Fruit fly (Drosophila melanogaster) whole organism, prepupa: Measurements from ENCODE around the gene CG12945.

ENCODE experiments used
- CG10631 ChIP-seq: fragments of 200-800 bp; sonication (Bioruptor generic); optimal IDR thresholded peaks from 2 replicates; lab custom pipeline; 2016; ENCODE audit warnings: missing biosample characterization, missing genetic modification characterization
- CG11294 ChIP-seq: fragments of 200-800 bp; sonication (Bioruptor generic); IDR thresholded peaks from 2 replicates; pipeline ENCODE4 v1.3.6; 2022; ENCODE audit warnings: missing biosample characterization, missing genetic modification characterization
- CG11762 ChIP-seq: fragments of 200-800 bp; sonication (Bioruptor generic); optimal IDR thresholded peaks from 3 replicates; lab custom pipeline; 2016; ENCODE audit warnings: missing biosample characterization, missing genetic modification characterization; ENCODE audit not compliant: insufficient read depth
- CG15336 ChIP-seq: fragments of 200-800 bp; sonication (Bioruptor generic); IDR thresholded peaks from 2 replicates; pipeline ENCODE4 v1.3.6; 2022; ENCODE audit warnings: missing biosample characterization, missing genetic modification characterization
- CG1621 ChIP-seq: fragments of 200-800 bp; sonication (Bioruptor generic); optimal IDR thresholded peaks from 3 replicates; lab custom pipeline; 2018; ENCODE audit warnings: missing biosample characterization, mild to moderate bottlenecking, missing genetic modification characterization
- CG16779 ChIP-seq: fragments of 200-800 bp; sonication (Bioruptor generic); optimal IDR thresholded peaks from 3 replicates; lab custom pipeline; 2017; ENCODE audit warnings: missing biosample characterization, mild to moderate bottlenecking, missing genetic modification characterization
- CG3032 ChIP-seq: fragments of 200-800 bp; optimal IDR thresholded peaks from 2 replicates; lab custom pipeline; 2019; ENCODE audit warnings: missing biosample characterization, mild to moderate bottlenecking, missing genetic modification characterization, moderate library complexity
- CG31627 ChIP-seq: fragments of 200-800 bp; sonication (Bioruptor generic); optimal IDR thresholded peaks from 3 replicates; lab custom pipeline; 2016; ENCODE audit warnings: missing biosample characterization, missing genetic modification characterization
- CG32006 ChIP-seq: fragments of 200-800 bp; sonication (Bioruptor generic); optimal IDR thresholded peaks from 3 replicates; lab custom pipeline; 2017; ENCODE audit warnings: missing biosample characterization, mild to moderate bottlenecking, missing genetic modification characterization
- CG4318 ChIP-seq: fragments of 200-800 bp; sonication (Bioruptor generic); optimal IDR thresholded peaks from 3 replicates; lab custom pipeline; 2017; ENCODE audit warnings: missing biosample characterization, mild to moderate bottlenecking, missing genetic modification characterization
- CG6163 ChIP-seq: fragments of 200-800 bp; sonication (Bioruptor generic); IDR thresholded peaks from 3 replicates; pipeline ENCODE4 v1.3.6; 2022; ENCODE audit warnings: missing biosample characterization, missing genetic modification characterization
- CG6276 ChIP-seq: fragments of 200-800 bp; sonication (Bioruptor generic); optimal IDR thresholded peaks from 2 replicates; lab custom pipeline; 2017; ENCODE audit warnings: missing biosample characterization, mild to moderate bottlenecking, missing genetic modification characterization
- CG6808 ChIP-seq: fragments of 200-800 bp; sonication (Bioruptor generic); optimal IDR thresholded peaks from 3 replicates; lab custom pipeline; 2017; ENCODE audit warnings: missing biosample characterization, missing genetic modification characterization, mild to moderate bottlenecking, moderate library complexity, missing genetic modification reagents
- CG7368 ChIP-seq: fragments of 200-800 bp; sonication (Bioruptor generic); optimal IDR thresholded peaks from 3 replicates; lab custom pipeline; 2016; ENCODE audit warnings: missing biosample characterization, missing genetic modification characterization
- CG8632 ChIP-seq: fragments of 200-800 bp; sonication (Bioruptor generic); optimal IDR thresholded peaks from 3 replicates; lab custom pipeline; 2016; ENCODE audit warnings: missing biosample characterization, missing genetic modification characterization
- Eip78C ChIP-seq: fragments of 200-800 bp; sonication (Bioruptor generic); peaks from one replicate; lab custom pipeline; 2016; ENCODE audit warnings: missing biosample characterization, missing genetic modification characterization
- Eip93F ChIP-seq: fragments of 200-800 bp; sonication (Bioruptor generic); optimal IDR thresholded peaks from 2 replicates; lab custom pipeline; 2016; ENCODE audit warnings: missing biosample characterization, mild to moderate bottlenecking, missing genetic modification characterization
- Ets21C ChIP-seq: fragments of 200-800 bp; sonication (Bioruptor generic); optimal IDR thresholded peaks from 3 replicates; lab custom pipeline; 2016; ENCODE audit warnings: missing biosample characterization, missing genetic modification characterization
- Ets96B ChIP-seq: fragments of 200-800 bp; optimal IDR thresholded peaks from 2 replicates; lab custom pipeline; 2019; ENCODE audit warnings: missing biosample characterization, mild to moderate bottlenecking, missing genetic modification characterization, moderate library complexity
- Hr38 ChIP-seq: sonication (Bioruptor generic); optimal IDR thresholded peaks from 2 replicates; lab custom pipeline; 2016; ENCODE audit warnings: missing biosample characterization, missing genetic modification characterization
- Hr39 ChIP-seq: fragments of 200-800 bp; sonication (Bioruptor generic); optimal IDR thresholded peaks from 2 replicates; lab custom pipeline; 2016; ENCODE audit warnings: missing biosample characterization, missing genetic modification characterization
- Hr4 ChIP-seq: fragments of 200-800 bp; sonication (Bioruptor generic); optimal IDR thresholded peaks from 3 replicates; lab custom pipeline; 2016; ENCODE audit warnings: missing biosample characterization, missing genetic modification characterization
- Met ChIP-seq: fragments of 200-800 bp; sonication (Bioruptor generic); optimal IDR thresholded peaks from 3 replicates; lab custom pipeline; 2016; ENCODE audit warnings: missing biosample characterization, missing genetic modification characterization
- Smox ChIP-seq: fragments of 200-800 bp; sonication (Bioruptor generic); optimal IDR thresholded peaks from 3 replicates; lab custom pipeline; 2016; ENCODE audit warnings: missing biosample characterization, missing genetic modification characterization
- Sox102F ChIP-seq: fragments of 200-800 bp; sonication (Bioruptor generic); optimal IDR thresholded peaks from 2 replicates; lab custom pipeline; 2016; ENCODE audit warnings: missing biosample characterization, mild to moderate bottlenecking, missing genetic modification characterization
- Sox14 ChIP-seq: fragments of 200-800 bp; sonication (Bioruptor generic); optimal IDR thresholded peaks from 3 replicates; lab custom pipeline; 2016; ENCODE audit warnings: missing biosample characterization, missing genetic modification characterization
- acj6 ChIP-seq: fragments of 200-800 bp; sonication (Bioruptor generic); optimal IDR thresholded peaks from 3 replicates; lab custom pipeline; 2016; ENCODE audit warnings: missing biosample characterization, missing genetic modification characterization
- cyc ChIP-seq: fragments of 200-800 bp; sonication (Bioruptor generic); optimal IDR thresholded peaks from 3 replicates; lab custom pipeline; 2016; ENCODE audit warnings: missing biosample characterization, missing genetic modification characterization
- dac ChIP-seq: fragments of 200-800 bp; sonication (Bioruptor generic); optimal IDR thresholded peaks from 2 replicates; lab custom pipeline; 2017; ENCODE audit warnings: missing biosample characterization, mild to moderate bottlenecking, missing genetic modification characterization
- dsx ChIP-seq: fragments of 200-800 bp; optimal IDR thresholded peaks from 3 replicates; lab custom pipeline; 2019; ENCODE audit warnings: missing biosample characterization, mild to moderate bottlenecking, missing genetic modification characterization, moderate library complexity; ENCODE audit not compliant: poor library complexity, severe bottlenecking
- eg ChIP-seq: fragments of 200-800 bp; sonication (Bioruptor generic); IDR thresholded peaks from 3 replicates; pipeline ENCODE4 v1.3.6; 2022; ENCODE audit warnings: missing biosample characterization, missing genetic modification characterization
- esn ChIP-seq: fragments of 200-800 bp; sonication (Bioruptor generic); optimal IDR thresholded peaks from 2 replicates; lab custom pipeline; 2016; ENCODE audit warnings: missing biosample characterization, mild to moderate bottlenecking, missing genetic modification characterization, moderate library complexity
- fd59A ChIP-seq: fragments of 200-800 bp; sonication (Bioruptor generic); optimal IDR thresholded peaks from 2 replicates; lab custom pipeline; 2017; ENCODE audit warnings: missing biosample characterization, mild to moderate bottlenecking, missing genetic modification characterization, missing genetic modification reagents
- fd85E ChIP-seq: fragments of 200-800 bp; sonication (Bioruptor generic); optimal IDR thresholded peaks from 3 replicates; lab custom pipeline; 2016; ENCODE audit warnings: missing biosample characterization, missing genetic modification characterization
- fkh ChIP-seq: fragments of 200-800 bp; sonication (Bioruptor generic); optimal IDR thresholded peaks from 3 replicates; lab custom pipeline; 2017; ENCODE audit warnings: missing biosample characterization, mild to moderate bottlenecking, missing genetic modification characterization, moderate library complexity
- lz ChIP-seq: fragments of 200-800 bp; sonication (Bioruptor generic); optimal IDR thresholded peaks from 3 replicates; lab custom pipeline; 2016; ENCODE audit warnings: missing biosample characterization, missing genetic modification characterization
- pdm3 ChIP-seq: fragments of 200-800 bp; sonication (Bioruptor generic); optimal IDR thresholded peaks from 3 replicates; lab custom pipeline; 2016; ENCODE audit warnings: missing biosample characterization, missing genetic modification characterization
- salr ChIP-seq, 2 experiments: fragments of 200-800 bp; sonication (Bioruptor generic); optimal IDR thresholded peaks; 3 replicates each; lab custom pipeline; 2016 to 2018; ENCODE audit warnings: missing biosample characterization in 2 of 2, missing genetic modification characterization in 2 of 2, mild to moderate bottlenecking in 1 of 2
- spab ChIP-seq: fragments of 200-800 bp; sonication (Bioruptor generic); optimal IDR thresholded peaks from 2 replicates; lab custom pipeline; 2017; ENCODE audit warnings: missing biosample characterization, mild to moderate bottlenecking, missing genetic modification characterization, missing genetic modification reagents
- ss ChIP-seq, 2 experiments: fragments of 200-800 bp; sonication (Bioruptor generic); optimal IDR thresholded peaks; 2 replicates in 1 of 2; 3 replicates in 1 of 2; lab custom pipeline; 2017 to 2018; ENCODE audit warnings: mild to moderate bottlenecking in 2 of 2, missing biosample characterization in 2 of 2, missing genetic modification characterization in 2 of 2, moderate library complexity in 1 of 2
- svp ChIP-seq: fragments of 200-800 bp; sonication (Bioruptor generic); peaks from one replicate; lab custom pipeline; 2016; ENCODE audit warnings: missing biosample characterization, missing genetic modification characterization
- topi ChIP-seq: fragments of 200-800 bp; sonication (Bioruptor generic); optimal IDR thresholded peaks from 3 replicates; lab custom pipeline; 2016; ENCODE audit warnings: missing biosample characterization, missing genetic modification characterization
- vri ChIP-seq: fragments of 200-800 bp; sonication (Bioruptor generic); optimal IDR thresholded peaks from 3 replicates; lab custom pipeline; 2016; ENCODE audit warnings: missing biosample characterization, mild to moderate bottlenecking, missing genetic modification characterization

Gene CG12945

DNA sequence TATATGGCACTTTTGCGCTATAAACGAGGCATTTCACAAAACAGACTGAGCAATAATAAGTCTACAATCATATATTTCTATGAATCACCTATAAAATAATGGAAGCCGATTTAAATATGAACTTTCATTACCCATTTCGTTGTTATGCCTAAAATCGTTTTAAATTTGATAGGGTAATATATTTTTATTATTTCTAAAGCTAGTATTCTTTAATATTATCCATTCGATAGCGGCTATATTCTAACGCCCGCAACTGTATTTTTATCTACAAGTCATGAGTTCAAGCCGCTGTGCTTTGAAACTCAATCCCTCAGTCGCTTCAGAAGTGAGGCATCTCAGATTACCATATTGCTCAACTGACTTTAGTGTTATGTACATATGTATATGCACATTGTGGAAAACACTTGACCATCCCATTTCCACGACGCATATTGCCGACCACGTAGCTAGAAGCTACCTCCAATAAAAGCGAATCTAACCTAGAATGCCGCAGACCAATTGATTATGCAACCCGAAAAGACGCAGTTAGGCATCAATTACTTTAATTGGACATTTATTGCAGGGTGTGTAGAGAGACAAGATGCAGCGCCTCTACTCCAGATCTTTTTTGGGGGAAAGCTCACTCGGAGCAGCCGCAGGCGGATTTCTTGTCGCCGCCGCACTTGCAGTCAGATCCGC, 7.6 kb downstream of the CG12945 start:
- TF ChIP-seq svp (GFP tag; lab: Kevin White, UChicago) (peak; percentile 78), Sox102F (no peak), pdm3 (GFP tag; lab: Kevin White, UChicago) (no peak), Ets96B (tag; lab: Kevin White, UChicago) (peak; percentile 9), Ets21C (GFP tag; lab: Kevin White, UChicago) (no peak), esn (GFP tag; lab: Kevin White, UChicago) (peak; percentile 7), eg (GFP tag; lab: Robert Waterston, UW) (peak; percentile 36; the same call in 1 of the 3 replicates), Eip78C (GFP tag; lab: Kevin White, UChicago) (peak; percentile 55), spab (GFP tag; lab: Kevin White, UChicago) (no peak), acj6 (GFP tag; lab: Kevin White, UChicago) (peak; percentile 5), CG6163 (GFP tag; lab: Robert Waterston, UW) (no peak), CG4318 (GFP tag; lab: Kevin White, UChicago) (no peak), CG15336 (GFP tag; lab: Robert Waterston, UW) (peak; percentile 42), Hr4 (GFP tag; lab: Kevin White, UChicago) (peak; percentile 0), CG32006 (GFP tag; lab: Kevin White, UChicago) (peak; percentile 41), CG10631 (peak; percentile 32), CG11762 (GFP tag; lab: Kevin White, UChicago) (no peak), vri (peak; percentile 23), dac (GFP tag; lab: Kevin White, UChicago) (no peak), Met (GFP tag; lab: Kevin White, UChicago) (no peak), Hr38 (GFP tag; lab: Kevin White, UChicago) (no peak)

dm6 chr3R:9779764-9780163, 11.3 kb downstream of the CG12945 start, which contains the start of gene CG12947:
Gene CG12947 (plus strand): TSS chr3R:9780064.
- TF ChIP-seq eg (GFP tag; lab: Robert Waterston, UW) (0 out of 3 replicates have a peak, but pooled peaks have one; percentile 22), Eip78C (GFP tag; lab: Kevin White, UChicago) (peak; percentile 65), CG1621 (tag; lab: Kevin White, UChicago) (peak; percentile 1), Met (GFP tag; lab: Kevin White, UChicago) (no peak), CG6808 (GFP tag; lab: Kevin White, UChicago) (no peak), CG15336 (GFP tag; lab: Robert Waterston, UW) (peak; percentile 27; the same call in 1 of the 2 replicates), CG6276 (GFP tag; lab: Kevin White, UChicago) (peak; percentile 12)

DNA sequence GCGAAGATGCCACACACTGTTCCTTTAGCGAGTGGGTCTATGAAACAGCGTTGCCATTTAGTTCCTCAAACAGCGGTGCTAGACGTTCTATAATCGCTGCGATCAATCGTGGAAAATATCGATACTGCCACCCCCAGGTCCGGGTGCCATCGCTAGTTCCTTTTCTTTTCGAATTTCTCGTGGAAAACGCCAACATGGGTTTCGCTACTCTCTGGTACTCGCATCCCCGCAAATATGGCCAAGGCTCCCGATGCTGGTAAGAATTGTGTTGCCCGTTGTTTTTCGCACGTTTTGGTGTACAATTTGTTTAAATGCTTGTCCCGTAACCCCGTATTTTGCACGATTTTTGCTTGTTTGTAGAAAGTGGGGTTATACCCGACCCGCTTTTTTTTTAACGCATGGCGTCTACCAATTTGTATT, 13.1 kb downstream of the CG12945 start, which contains the start of gene RpS29:
RpS29 (plus strand) TSS at position 102 of the 420 bp plus-strand sequence.
- TF ChIP-seq fkh (GFP tag; lab: Kevin White, UChicago), result no peak
- TF ChIP-seq spab (GFP tag; lab: Kevin White, UChicago), result no peak
- no peak for TF ChIP-seq CG15336 (GFP tag; lab: Robert Waterston, UW)
- peak; percentile 77 for TF ChIP-seq esn (GFP tag; lab: Kevin White, UChicago)
- no peak for TF ChIP-seq CG8632 (GFP tag; lab: Kevin White, UChicago)
- peak; percentile 76 for TF ChIP-seq topi (GFP tag; lab: Kevin White, UChicago)
- no peak for TF ChIP-seq Ets21C (GFP tag; lab: Kevin White, UChicago)
- peak; percentile 49 for TF ChIP-seq CG7368 (GFP tag; lab: Kevin White, UChicago)
- peak; percentile 72 for TF ChIP-seq CG1621 (tag; lab: Kevin White, UChicago)
- TF ChIP-seq Smox, result no peak
- peak in 1 of 2 experiments; percentile 58 for TF ChIP-seq salr (GFP tag; optimal IDR thresholded peaks at IDR 0.05; lab: Kevin White, UChicago)
- peak; percentile 62 for TF ChIP-seq Sox14 (GFP tag; lab: Kevin White, UChicago)
- TF ChIP-seq CG16779 (tag; lab: Kevin White, UChicago), result no peak
- peak; percentile 73 for TF ChIP-seq cyc (GFP tag; lab: Kevin White, UChicago)
- TF ChIP-seq dac (GFP tag; lab: Kevin White, UChicago), result no peak
- peak; percentile 76 for TF ChIP-seq CG31627
- TF ChIP-seq lz (GFP tag; lab: Kevin White, UChicago), result peak; percentile 70
- TF ChIP-seq Hr4 (GFP tag; lab: Kevin White, UChicago), result peak; percentile 22
- TF ChIP-seq Eip93F (GFP tag; lab: Kevin White, UChicago), result no peak
- peak; percentile 53; the same call in 2 of the 3 replicates for TF ChIP-seq CG6163 (GFP tag; lab: Robert Waterston, UW)
- TF ChIP-seq fd59A (GFP tag; lab: Kevin White, UChicago), result no peak
- TF ChIP-seq CG6808 (GFP tag; lab: Kevin White, UChicago), result peak; percentile 42
- no peak for TF ChIP-seq fd85E (GFP tag; lab: Kevin White, UChicago)
- peak; percentile 47 for TF ChIP-seq CG3032 (tag; lab: Kevin White, UChicago)
- no peak for TF ChIP-seq CG4318 (GFP tag; lab: Kevin White, UChicago)
- peak; percentile 5 for TF ChIP-seq dsx (GFP tag; lab: Kevin White, UChicago)
- peak; percentile 38 to 71 for TF ChIP-seq ss (GFP tag; optimal IDR thresholded peaks at IDR 0.05; lab: Kevin White, UChicago)
- no peak for TF ChIP-seq CG11294 (GFP tag; lab: Robert Waterston, UW)
- peak; percentile 65 for TF ChIP-seq Hr39 (GFP tag; lab: Kevin White, UChicago)
- TF ChIP-seq Eip78C (GFP tag; lab: Kevin White, UChicago), result peak; percentile 79
- TF ChIP-seq Ets96B (tag; lab: Kevin White, UChicago), result no peak
